Fruit fly (Drosophila melanogaster) S2 (cell line): Measurements from ENCODE around the gene fig.

Experiments used
- CG8478 ChIP-seq: fragments of >200 bp; optimal IDR thresholded peaks from 2 replicates; lab custom pipeline; 2018
- CTCF ChIP-seq, 2 experiments: fragments of >200 bp; optimal IDR thresholded peaks; 2 replicates each; lab custom pipeline; 2018

- TF ChIP-seq CG8478 (peak; percentile 35), CTCF (optimal IDR thresholded peaks at IDR 0.05; lab: Kevin White, UChicago) (no peak)
These were observed 4.2 kb downstream of the fig start for dm6 chr3R:29775755-29776686.
